Worm (Caenorhabditis elegans) whole organism, L4 larva: ENCODE data around the gene inft-2.

ENCODE experiments used
- F10B5.3 ChIP-seq: sonication (generic microtip); optimal IDR thresholded peaks from 2 replicates; lab custom pipeline; 2016; ENCODE audit warnings: mild to moderate bottlenecking, missing genetic modification characterization, missing compliant biosample characterization
- aha-1 ChIP-seq: fragments of 150-350 bp; peaks from one replicate; lab custom pipeline; 2014; ENCODE audit warnings: missing biosample characterization, missing genetic modification characterization
- aly-2 ChIP-seq: sonication (generic microtip); optimal IDR thresholded peaks from 2 replicates; lab custom pipeline; 2018; ENCODE audit warnings: missing biosample characterization, missing genetic modification characterization
- ceh-20 ChIP-seq: fragments of 200-800 bp; sonication (Bioruptor generic); IDR thresholded peaks from 2 replicates; pipeline ENCODE4 v1.3.6; 2022; ENCODE audit warnings: missing genetic modification reagents, missing genetic modification characterization, missing compliant biosample characterization
- daf-16 ChIP-seq, 3 experiments: sonication (generic microtip); optimal IDR thresholded peaks; 2 replicates each; lab custom pipeline; 2016 to 2017; ENCODE audit warnings: missing genetic modification characterization in 3 of 3, missing genetic modification reagents in 3 of 3, mild to moderate bottlenecking in 2 of 3, missing compliant biosample characterization in 2 of 3, missing biosample characterization in 1 of 3, moderate library complexity in 1 of 3
- dmd-6 ChIP-seq: fragments of 200-800 bp; sonication (Bioruptor generic); IDR thresholded peaks from 2 replicates; pipeline ENCODE4 v1.3.6; 2022; ENCODE audit warnings: missing genetic modification reagents, missing genetic modification characterization, missing compliant biosample characterization
- dve-1 ChIP-seq: sonication (generic microtip); optimal IDR thresholded peaks from 2 replicates; lab custom pipeline; 2017; ENCODE audit warnings: antibody characterized with exemption, mild to moderate bottlenecking, missing genetic modification characterization, missing compliant biosample characterization; ENCODE audit not compliant: insufficient read depth
- egl-27 ChIP-seq: sonication (generic microtip); optimal IDR thresholded peaks from 3 replicates; lab custom pipeline; 2017; ENCODE audit warnings: missing biosample characterization, missing genetic modification reagents, missing genetic modification characterization
- fkh-10 ChIP-seq: fragments of 150-350 bp; optimal IDR thresholded peaks from 2 replicates; lab custom pipeline; 2014; ENCODE audit warnings: missing biosample characterization, missing genetic modification reagents, missing genetic modification characterization
- hif-1 ChIP-seq, 2 experiments: sonication (generic microtip); optimal IDR thresholded peaks; 2 replicates each; lab custom pipeline; 2016 to 2017; ENCODE audit warnings: missing compliant biosample characterization in 2 of 2, missing genetic modification characterization in 2 of 2, missing genetic modification reagents in 2 of 2, missing genotype in 2 of 2, mild to moderate bottlenecking in 1 of 2
- hlh-11 ChIP-seq: fragments of 200-800 bp; sonication (Bioruptor generic); optimal IDR thresholded peaks from 2 replicates; lab custom pipeline; 2018; ENCODE audit warnings: mild to moderate bottlenecking, missing genetic modification characterization, missing compliant biosample characterization
- hlh-30 ChIP-seq: sonication (generic microtip); optimal IDR thresholded peaks from 2 replicates; lab custom pipeline; 2017; ENCODE audit warnings: antibody characterized with exemption, mild to moderate bottlenecking, missing genetic modification characterization, missing compliant biosample characterization; ENCODE audit not compliant: insufficient read depth
- lim-7 ChIP-seq: fragments of 200-800 bp; sonication (Bioruptor generic); IDR thresholded peaks from 2 replicates; pipeline ENCODE4 v1.3.6; 2022; ENCODE audit warnings: missing genetic modification characterization, missing compliant biosample characterization
- lin-13 ChIP-seq: fragments of 150-350 bp; optimal IDR thresholded peaks from 2 replicates; lab custom pipeline; 2014; ENCODE audit warnings: missing biosample characterization, missing genetic modification reagents, missing genetic modification characterization
- lin-15B ChIP-seq: fragments of 150-350 bp; sonication (generic microtip); optimal IDR thresholded peaks from 3 replicates; lab custom pipeline; 2014; ENCODE audit warnings: missing biosample characterization, missing genetic modification characterization
- lin-29 ChIP-seq: fragments of 200-800 bp; sonication (Bioruptor generic); IDR thresholded peaks from 2 replicates; pipeline ENCODE4 v1.3.6; 2022; ENCODE audit warnings: missing genetic modification reagents, missing genetic modification characterization, missing compliant biosample characterization
- lsy-2 ChIP-seq, 2 experiments: fragments of 150-350 bp in 1 of 2; sonication (generic microtip) in 1 of 2; optimal IDR thresholded peaks; 2 replicates each; lab custom pipeline; 2014 to 2017; ENCODE audit warnings: missing biosample characterization in 2 of 2, missing genetic modification characterization in 2 of 2
- madf-5 ChIP-seq, 2 experiments: fragments of 200-800 bp; sonication (Bioruptor generic); IDR thresholded peaks; 2 replicates each; pipeline ENCODE4 v1.3.6; 2022; ENCODE audit warnings: missing compliant biosample characterization in 2 of 2, missing genetic modification characterization in 2 of 2
- madf-9 ChIP-seq: fragments of 200-800 bp; sonication (Bioruptor generic); conservative IDR thresholded peaks from 2 replicates; pipeline ENCODE4 v1.3.6; 2022; ENCODE audit warnings: missing genetic modification reagents, missing genetic modification characterization, missing compliant biosample characterization
- mdt-29 ChIP-seq: fragments of 200-800 bp; sonication (Bioruptor generic); IDR thresholded peaks from 2 replicates; pipeline ENCODE4 v1.3.6; 2022; ENCODE audit warnings: missing genetic modification reagents, missing genetic modification characterization, missing compliant biosample characterization
- mes-2 ChIP-seq: sonication (generic microtip); optimal IDR thresholded peaks from 2 replicates; lab custom pipeline; 2016; ENCODE audit warnings: missing genotype, mild to moderate bottlenecking, missing genetic modification characterization, missing compliant biosample characterization; ENCODE audit not compliant: poor library complexity, severe bottlenecking
- mxl-3 ChIP-seq: fragments of 200-800 bp; sonication (Bioruptor generic); optimal IDR thresholded peaks from 2 replicates; lab custom pipeline; 2018; ENCODE audit warnings: mild to moderate bottlenecking, missing genetic modification characterization, missing compliant biosample characterization
- nhr-102 ChIP-seq: sonication (generic microtip); optimal IDR thresholded peaks from 2 replicates; lab custom pipeline; 2016; ENCODE audit warnings: mild to moderate bottlenecking, missing genetic modification characterization, moderate library complexity, missing compliant biosample characterization
- nhr-11 ChIP-seq: fragments of 150-350 bp; optimal IDR thresholded peaks from 2 replicates; lab custom pipeline; 2014; ENCODE audit warnings: missing biosample characterization, missing genetic modification characterization
- nhr-28 ChIP-seq: fragments of 150-350 bp; optimal IDR thresholded peaks from 2 replicates; lab custom pipeline; 2014; ENCODE audit warnings: missing biosample characterization, missing genetic modification characterization
- nhr-41 ChIP-seq: fragments of 200-800 bp; sonication (Bioruptor generic); IDR thresholded peaks from 2 replicates; pipeline ENCODE4 v1.3.6; 2022; ENCODE audit warnings: missing genetic modification reagents, missing genetic modification characterization, missing compliant biosample characterization
- nhr-42 ChIP-seq: fragments of 200-800 bp; sonication (Bioruptor generic); IDR thresholded peaks from 2 replicates; pipeline ENCODE4 v1.3.6; 2022; ENCODE audit warnings: missing genetic modification characterization, missing compliant biosample characterization
- nhr-48 ChIP-seq: sonication (generic microtip); optimal IDR thresholded peaks from 2 replicates; lab custom pipeline; 2016; ENCODE audit warnings: mild to moderate bottlenecking, missing genetic modification characterization, missing compliant biosample characterization
- nhr-6 ChIP-seq: fragments of 150-350 bp; optimal IDR thresholded peaks from 2 replicates; lab custom pipeline; 2014; ENCODE audit warnings: missing biosample characterization, missing genetic modification characterization
- nhr-77 ChIP-seq: fragments of 150-350 bp; optimal IDR thresholded peaks from 2 replicates; lab custom pipeline; 2014; ENCODE audit warnings: missing biosample characterization, missing genetic modification characterization
- pha-4 ChIP-seq, 2 experiments: fragments of 150-350 bp in 1 of 2; fragments of 200-800 bp in 1 of 2; sonication (Bioruptor generic) in 1 of 2; IDR thresholded peaks in 1 of 2; optimal IDR thresholded peaks in 1 of 2; 2 replicates each; pipeline versions ENCODE4 v1.3.6 to Lab custom; 2014 to 2022; ENCODE audit warnings: missing genetic modification characterization in 2 of 2, missing genetic modification reagents in 2 of 2, missing biosample characterization in 1 of 2, missing compliant biosample characterization in 1 of 2
- php-3 ChIP-seq: fragments of 200-800 bp; sonication (Bioruptor generic); IDR thresholded peaks from 2 replicates; pipeline ENCODE4 v1.3.6; 2022; ENCODE audit warnings: missing genetic modification reagents, missing genetic modification characterization, missing compliant biosample characterization
- pqm-1 ChIP-seq: sonication (generic microtip); optimal IDR thresholded peaks from 2 replicates; lab custom pipeline; 2017; ENCODE audit warnings: missing biosample characterization, missing genetic modification characterization
- set-16 ChIP-seq: fragments of 200-800 bp; sonication (Bioruptor generic); IDR thresholded peaks from 2 replicates; pipeline ENCODE4 v1.3.6; 2022; ENCODE audit warnings: missing genetic modification reagents, missing genetic modification characterization, missing compliant biosample characterization
- tag-97 ChIP-seq: fragments of 200-800 bp; sonication (Bioruptor generic); IDR thresholded peaks from 2 replicates; pipeline ENCODE4 v1.3.6; 2022; ENCODE audit warnings: missing genetic modification characterization, missing compliant biosample characterization
- tra-1 ChIP-seq: fragments of 200-800 bp; sonication (Bioruptor generic); IDR thresholded peaks from 2 replicates; pipeline ENCODE4 v1.3.6; 2022; ENCODE audit warnings: missing genetic modification reagents, missing genetic modification characterization, missing compliant biosample characterization
- unc-62 ChIP-seq, 3 experiments: fragments of 150-350 bp in 1 of 3; sonication (generic microtip); optimal IDR thresholded peaks in 2 of 3; peaks in 1 of 3; 1 replicate in 1 of 3; 2 replicates in 2 of 3; lab custom pipeline; 2014 to 2017; ENCODE audit warnings: missing biosample characterization in 3 of 3, missing genetic modification characterization in 3 of 3, missing genetic modification reagents in 3 of 3, missing genotype in 1 of 3
- vab-7 ChIP-seq: fragments of 200-800 bp; sonication (Bioruptor generic); IDR thresholded peaks from 2 replicates; pipeline ENCODE4 v1.3.6; 2022; ENCODE audit warnings: missing genetic modification reagents, missing genetic modification characterization, missing compliant biosample characterization
- zip-2 ChIP-seq: fragments of 150-350 bp; optimal IDR thresholded peaks from 2 replicates; lab custom pipeline; 2014; ENCODE audit warnings: missing biosample characterization, missing genetic modification characterization
- ztf-7 ChIP-seq: fragments of 150-350 bp; optimal IDR thresholded peaks from 2 replicates; lab custom pipeline; 2014; ENCODE audit warnings: missing biosample characterization, missing genetic modification characterization

Gene inft-2

ce11 chrV:13041666-13042065 is 39.5 kb downstream of the inft-2 start, which contains the start of gene scyl-1 (continued):
- no peak for TF ChIP-seq pqm-1
- 0 out of 2 replicates have a peak, but pooled peaks have one; percentile 21 for TF ChIP-seq lin-29 (GFP tag; lab: Robert Waterston, UW)
- TF ChIP-seq nhr-42, result peak; percentile 66
- TF ChIP-seq lsy-2 (tag; optimal IDR thresholded peaks at IDR 0.05; lab: Kevin White, UChicago), result peak in 1 of 2 experiments; percentile 90
- TF ChIP-seq fkh-10, result peak; percentile 23
- TF ChIP-seq nhr-6 (tag; lab: Kevin White, UChicago), result peak; percentile 96
- TF ChIP-seq nhr-11 (tag; lab: Kevin White, UChicago), result peak; percentile 56
- peak in 1 of 2 experiments; percentile 46 for TF ChIP-seq hif-1 (tag; optimal IDR thresholded peaks at IDR 0.05; lab: Kevin White, UChicago)

- TF ChIP-seq nhr-102 (tag; lab: Kevin White, UChicago), result peak; percentile 75
- TF ChIP-seq vab-7 (GFP tag; lab: Robert Waterston, UW), result no peak
- peak; percentile 68 for TF ChIP-seq nhr-28 (tag; lab: Kevin White, UChicago)
- no peak for TF ChIP-seq lim-7 (GFP tag; lab: Robert Waterston, UW)
- 0 out of 2 replicates have a peak, but pooled peaks have one; percentile 13 for TF ChIP-seq nhr-41 (GFP tag; lab: Robert Waterston, UW)
- TF ChIP-seq ceh-20 (GFP tag; lab: Robert Waterston, UW), result peak; percentile 93
- TF ChIP-seq dmd-6 (GFP tag; lab: Robert Waterston, UW), result peak; percentile 98
- no peak for TF ChIP-seq set-16
- peak; percentile 68 for TF ChIP-seq mxl-3
- TF ChIP-seq tra-1, result peak; percentile 96
- peak in 1 of 2 experiments; percentile 47 for TF ChIP-seq daf-16 (GFP tag; optimal IDR thresholded peaks at IDR 0.05; lab: Kevin White, UChicago)
- TF ChIP-seq daf-16 (tag; optimal IDR thresholded peaks at IDR 0.05; lab: Kevin White, UChicago), result peak; percentile 52
- TF ChIP-seq lin-15B (tag; lab: Kevin White, UChicago), result no peak
- peak; percentile 54 for TF ChIP-seq nhr-77
- TF ChIP-seq F10B5.3 (tag; lab: Kevin White, UChicago), result no peak
- peak; percentile 85 for TF ChIP-seq dve-1 (tag; lab: Kevin White, UChicago)
- no peak for TF ChIP-seq aly-2 (tag; lab: Kevin White, UChicago)
- peak; percentile 97 for TF ChIP-seq php-3 (GFP tag; lab: Robert Waterston, UW)
- TF ChIP-seq pqm-1, result peak; percentile 63
- no peak; the same call in 1 of the 2 replicates for TF ChIP-seq pha-4 (GFP tag; IDR thresholded peaks at IDR 0.05; lab: Robert Waterston, UW)
- no peak for TF ChIP-seq pha-4 (tag; optimal IDR thresholded peaks at IDR 0.05; lab: Kevin White, UChicago)
- peak; percentile 90 for TF ChIP-seq hlh-11 (tag; lab: Kevin White, UChicago)
- TF ChIP-seq unc-62 (GFP tag; optimal IDR thresholded peaks at IDR 0.05 in 1 of 2; lab: Kevin White, UChicago), result peak in 1 of 2 experiments; percentile 32
- no peak for TF ChIP-seq unc-62 (tag; optimal IDR thresholded peaks at IDR 0.05; lab: Kevin White, UChicago)
- 0 out of 2 replicates have a peak, but pooled peaks have one; percentile 44 for TF ChIP-seq mdt-29 (GFP tag; lab: Robert Waterston, UW)
- TF ChIP-seq lin-13 (GFP tag; lab: Kevin White, UChicago), result peak; percentile 69
- no peak for TF ChIP-seq egl-27
- TF ChIP-seq madf-9 (GFP tag; lab: Robert Waterston, UW), result no peak
- peak; percentile 65 for TF ChIP-seq nhr-48 (tag; lab: Kevin White, UChicago)
- peak; percentile 23 for TF ChIP-seq nhr-6 (tag; lab: Kevin White, UChicago)
- TF ChIP-seq madf-5 (GFP tag; IDR thresholded peaks at IDR 0.05; lab: Robert Waterston, UW), result no peak
- TF ChIP-seq aha-1 (tag; lab: Kevin White, UChicago), result peak; percentile 25
- no peak for TF ChIP-seq ztf-7
- peak in 1 of 2 experiments; percentile 32 for TF ChIP-seq hif-1 (tag; optimal IDR thresholded peaks at IDR 0.05; lab: Kevin White, UChicago)
- no peak for TF ChIP-seq tag-97 (GFP tag; lab: Robert Waterston, UW)
- peak; percentile 18 for TF ChIP-seq mes-2 (tag; lab: Kevin White, UChicago)
- no peak for TF ChIP-seq zip-2 (tag; lab: Kevin White, UChicago)
- TF ChIP-seq hlh-30, result peak; percentile 39
- TF ChIP-seq lsy-2 (tag; optimal IDR thresholded peaks at IDR 0.05; lab: Kevin White, UChicago), result peak in 1 of 2 experiments; percentile 13
These were observed 41.2 kb downstream of the inft-2 start, which contains the start of gene lap-2 for ce11 chrV:13043195-13043762. TSS of gene lap-2 (plus strand) at chrV:13043712.
